Fruit fly (Drosophila melanogaster) whole organism, embryonic: Measurements from ENCODE around the gene CG12766.

Source experiments
- CG10274 ChIP-seq: fragments of 200-800 bp; sonication (Bioruptor generic); optimal IDR thresholded peaks from 3 replicates; lab custom pipeline; 2017; ENCODE audit warnings: missing biosample characterization, mild to moderate bottlenecking, missing genetic modification characterization
- CG10462 ChIP-seq: fragments of 200-800 bp; sonication (Bioruptor generic); optimal IDR thresholded peaks from 2 replicates; lab custom pipeline; 2016; ENCODE audit warnings: missing biosample characterization, missing genetic modification characterization
- CG11504 ChIP-seq: fragments of 200-800 bp; sonication (Bioruptor generic); optimal IDR thresholded peaks from 3 replicates; lab custom pipeline; 2019; ENCODE audit warnings: missing biosample characterization, mild to moderate bottlenecking, missing genetic modification characterization, moderate library complexity
- CG11696 ChIP-seq: fragments of 200-800 bp; sonication (Bioruptor generic); IDR thresholded peaks from 2 replicates; pipeline ENCODE4 v1.3.6; 2022; ENCODE audit warnings: missing biosample characterization, missing genetic modification characterization
- CG16815 ChIP-seq: fragments of 200-800 bp; sonication (Bioruptor generic); optimal IDR thresholded peaks from 3 replicates; lab custom pipeline; 2017; ENCODE audit warnings: missing biosample characterization, mild to moderate bottlenecking, missing genetic modification characterization
- CG17361 ChIP-seq: fragments of 200-800 bp; sonication (Bioruptor generic); IDR thresholded peaks from 3 replicates; pipeline ENCODE4 v1.3.6; 2022; ENCODE audit warnings: missing biosample characterization, missing genetic modification characterization
- CG2889 ChIP-seq: fragments of 200-800 bp; sonication (Bioruptor generic); IDR thresholded peaks from 3 replicates; pipeline ENCODE4 v1.3.6; 2022; ENCODE audit warnings: missing biosample characterization, missing genetic modification characterization
- CG34376 ChIP-seq: fragments of 200-800 bp; sonication (Bioruptor generic); optimal IDR thresholded peaks from 2 replicates; lab custom pipeline; 2018; ENCODE audit warnings: missing biosample characterization, mild to moderate bottlenecking, missing genetic modification characterization
- CG4404 ChIP-seq: fragments of 200-800 bp; sonication (Bioruptor generic); IDR thresholded peaks from 2 replicates; pipeline ENCODE4 v1.3.6; 2022; ENCODE audit warnings: missing biosample characterization, missing genetic modification characterization
- CG8290 ChIP-seq, 3 experiments: fragments of 200-800 bp; sonication (Bioruptor generic); optimal IDR thresholded peaks; 2 replicates each; lab custom pipeline; 2016 to 2019; ENCODE audit warnings: missing biosample characterization in 3 of 3, missing genetic modification characterization in 3 of 3, mild to moderate bottlenecking in 2 of 3, moderate library complexity in 1 of 3
- CG9817 ChIP-seq: fragments of 200-800 bp; sonication (Bioruptor generic); optimal IDR thresholded peaks from 2 replicates; lab custom pipeline; 2018; ENCODE audit warnings: missing biosample characterization, mild to moderate bottlenecking, missing genetic modification characterization, moderate library complexity
- Elba2 ChIP-seq: fragments of 200-800 bp; sonication (Bioruptor generic); optimal IDR thresholded peaks from 3 replicates; lab custom pipeline; 2016; ENCODE audit warnings: missing biosample characterization, missing genetic modification characterization
- Ets65A ChIP-seq: fragments of 200-800 bp; sonication (Bioruptor generic); peaks from one replicate; lab custom pipeline; 2016; ENCODE audit warnings: missing biosample characterization, missing genetic modification characterization
- GATAe ChIP-seq: fragments of 200-800 bp; sonication (Bioruptor generic); conservative IDR thresholded peaks from 2 replicates; pipeline ENCODE4 v1.3.6; 2022; ENCODE audit warnings: missing biosample characterization, missing genetic modification characterization
- H2.0 ChIP-seq: fragments of 200-800 bp; sonication (Bioruptor generic); IDR thresholded peaks from 2 replicates; pipeline ENCODE4 v1.3.6; 2022; ENCODE audit warnings: missing biosample characterization, missing genetic modification characterization
- HmgD ChIP-seq: fragments of 200-800 bp; sonication (Bioruptor generic); optimal IDR thresholded peaks from 3 replicates; lab custom pipeline; 2016; ENCODE audit warnings: missing biosample characterization, missing genetic modification characterization
- MBD-R2 ChIP-seq: fragments of 200-800 bp; sonication (Bioruptor generic); IDR thresholded peaks from 2 replicates; pipeline ENCODE4 v1.3.6; 2022; ENCODE audit warnings: missing biosample characterization, missing genetic modification characterization
- MTF-1 ChIP-seq: fragments of 200-800 bp; sonication (Bioruptor generic); optimal IDR thresholded peaks from 2 replicates; lab custom pipeline; 2018; ENCODE audit warnings: missing biosample characterization, mild to moderate bottlenecking, missing genetic modification characterization, borderline replicate concordance
- Nf-YA ChIP-seq: fragments of 200-800 bp; sonication (Bioruptor generic); IDR thresholded peaks from 2 replicates; pipeline ENCODE4 v1.3.6; 2022; ENCODE audit warnings: missing biosample characterization, missing genetic modification characterization
- NfI ChIP-seq: fragments of 200-800 bp; sonication (Bioruptor generic); optimal IDR thresholded peaks from 3 replicates; lab custom pipeline; 2018; ENCODE audit warnings: missing biosample characterization, mild to moderate bottlenecking, missing genetic modification characterization, moderate library complexity
- Trl ChIP-seq, 3 experiments: fragments of >200 bp in 2 of 3; fragments of 200-800 bp in 1 of 3; sonication (Bioruptor generic) in 1 of 3; optimal IDR thresholded peaks; 2 replicates in 1 of 3; 3 replicates in 2 of 3; lab custom pipeline; 2016 to 2017; ENCODE audit warnings: missing biosample characterization in 1 of 3, missing genetic modification characterization in 1 of 3
- ash1 ChIP-seq: fragments of 200-800 bp; sonication (Bioruptor generic); optimal IDR thresholded peaks from 2 replicates; lab custom pipeline; 2018; ENCODE audit warnings: missing biosample characterization, mild to moderate bottlenecking, missing genetic modification characterization
- chn ChIP-seq: fragments of 200-800 bp; sonication (Bioruptor generic); optimal IDR thresholded peaks from 2 replicates; lab custom pipeline; 2016; ENCODE audit warnings: missing biosample characterization, missing genetic modification characterization
- cwo ChIP-seq: fragments of 200-800 bp; sonication (Bioruptor generic); optimal IDR thresholded peaks from 3 replicates; lab custom pipeline; 2017; ENCODE audit warnings: missing biosample characterization, missing genetic modification characterization, mild to moderate bottlenecking, moderate library complexity, missing genetic modification reagents
- da ChIP-seq: fragments of 200-800 bp; sonication (Bioruptor generic); optimal IDR thresholded peaks from 2 replicates; lab custom pipeline; 2016; ENCODE audit warnings: missing biosample characterization, missing genetic modification characterization
- exex ChIP-seq: fragments of 200-800 bp; sonication (Bioruptor generic); optimal IDR thresholded peaks from 4 replicates; lab custom pipeline; 2018; ENCODE audit warnings: missing biosample characterization, mild to moderate bottlenecking, missing genetic modification characterization, moderate library complexity
- fu2 ChIP-seq: fragments of 200-800 bp; sonication (Bioruptor generic); optimal IDR thresholded peaks from 2 replicates; lab custom pipeline; 2016; ENCODE audit warnings: missing biosample characterization, missing genetic modification characterization
- gcm2 ChIP-seq: fragments of 200-800 bp; sonication (Bioruptor generic); optimal IDR thresholded peaks from 2 replicates; lab custom pipeline; 2016; ENCODE audit warnings: missing biosample characterization, missing genetic modification characterization
- grn ChIP-seq: fragments of 200-800 bp; sonication (Bioruptor generic); optimal IDR thresholded peaks from 3 replicates; lab custom pipeline; 2017; ENCODE audit warnings: missing biosample characterization, missing genetic modification characterization
- lola ChIP-seq, 3 experiments: fragments of >200 bp in 2 of 3; fragments of 200-800 bp in 1 of 3; sonication (Bioruptor generic) in 1 of 3; optimal IDR thresholded peaks; 2 replicates each; lab custom pipeline; 2017 to 2019; ENCODE audit warnings: missing biosample characterization in 3 of 3, missing genetic modification characterization in 3 of 3, mild to moderate bottlenecking in 1 of 3, moderate library complexity in 1 of 3
- mirr ChIP-seq: fragments of 200-800 bp; sonication (Bioruptor generic); optimal IDR thresholded peaks from 3 replicates; lab custom pipeline; 2018; ENCODE audit warnings: missing biosample characterization, mild to moderate bottlenecking, missing genetic modification characterization
- odd ChIP-seq: fragments of 200-800 bp; sonication (Bioruptor generic); optimal IDR thresholded peaks from 2 replicates; lab custom pipeline; 2017; ENCODE audit warnings: missing biosample characterization, mild to moderate bottlenecking, missing genetic modification characterization
- sd ChIP-seq: fragments of 200-800 bp; sonication (Bioruptor generic); optimal IDR thresholded peaks from 3 replicates; lab custom pipeline; 2018; ENCODE audit warnings: missing biosample characterization, mild to moderate bottlenecking, missing genetic modification characterization, moderate library complexity
- sima ChIP-seq: fragments of 200-800 bp; sonication (Bioruptor generic); optimal IDR thresholded peaks from 2 replicates; lab custom pipeline; 2016; ENCODE audit warnings: missing biosample characterization, missing genetic modification characterization
- slp2 ChIP-seq: fragments of 200-800 bp; sonication (Bioruptor generic); optimal IDR thresholded peaks from 2 replicates; lab custom pipeline; 2016; ENCODE audit warnings: missing biosample characterization, missing genetic modification characterization
- so ChIP-seq: fragments of 200-800 bp; sonication (Bioruptor generic); IDR thresholded peaks from 3 replicates; pipeline ENCODE4 v1.3.6; 2022; ENCODE audit warnings: missing biosample characterization, missing genetic modification characterization
- sqz ChIP-seq: fragments of 200-800 bp; sonication (Bioruptor generic); optimal IDR thresholded peaks from 3 replicates; lab custom pipeline; 2018; ENCODE audit warnings: missing biosample characterization, mild to moderate bottlenecking, missing genetic modification characterization
- sug ChIP-seq: fragments of 200-800 bp; optimal IDR thresholded peaks from 2 replicates; lab custom pipeline; 2019; ENCODE audit warnings: missing biosample characterization, mild to moderate bottlenecking, missing genetic modification characterization, moderate library complexity
- yki ChIP-seq: fragments of >200 bp; optimal IDR thresholded peaks from 3 replicates; lab custom pipeline; 2018

Gene CG12766

DNA sequence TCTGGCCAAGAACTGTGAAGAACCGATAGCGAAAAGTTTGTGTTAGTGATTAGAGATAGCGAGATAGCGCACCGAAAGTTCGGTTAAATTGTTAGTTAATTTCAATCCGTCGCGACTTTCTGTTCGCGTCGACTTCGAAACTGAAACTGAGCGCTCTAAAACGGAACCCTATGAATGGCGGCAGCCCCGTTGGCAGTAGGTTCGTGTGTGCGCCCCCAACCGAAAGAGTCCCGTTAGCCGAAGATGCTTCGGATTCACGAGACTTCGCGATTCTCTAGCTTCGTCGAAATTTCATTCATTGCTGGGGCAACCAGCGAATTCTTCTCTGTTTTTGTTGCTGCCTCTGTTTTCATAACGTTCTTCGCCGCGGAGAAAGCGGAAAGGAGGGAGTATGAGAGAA lies 14.4 kb downstream of the CG12766 start (continued):
- TF ChIP-seq CG8290 (GFP tag; optimal IDR thresholded peaks at IDR 0.05; lab: Kevin White, UChicago) (no peak), CG8290 (tag; optimal IDR thresholded peaks at IDR 0.05; lab: Kevin White, UChicago) (peak in 1 of 2 experiments; percentile 45), Nf-YA (GFP tag; lab: Robert Waterston, UW) (no peak), CG10274 (GFP tag; lab: Kevin White, UChicago) (no peak), CG4404 (no peak), sd (tag; lab: Kevin White, UChicago) (peak; percentile 65), odd (no peak), da (GFP tag; lab: Kevin White, UChicago) (no peak), fu2 (GFP tag; lab: Kevin White, UChicago) (no peak), sima (GFP tag; lab: Kevin White, UChicago) (no peak), so (GFP tag; lab: Robert Waterston, UW) (no peak), NfI (no peak), MTF-1 (GFP tag; lab: Kevin White, UChicago) (no peak), chn (no peak), slp2 (GFP tag; lab: Kevin White, UChicago) (no peak), CG11696 (GFP tag; lab: Robert Waterston, UW) (no peak), gcm2 (GFP tag; lab: Kevin White, UChicago) (no peak), sqz (no peak), Elba2 (GFP tag; lab: Kevin White, UChicago) (no peak), MBD-R2 (no peak), sug (tag; lab: Kevin White, UChicago) (peak; percentile 83), grn (GFP tag; lab: Kevin White, UChicago) (peak; percentile 21)

DNA sequence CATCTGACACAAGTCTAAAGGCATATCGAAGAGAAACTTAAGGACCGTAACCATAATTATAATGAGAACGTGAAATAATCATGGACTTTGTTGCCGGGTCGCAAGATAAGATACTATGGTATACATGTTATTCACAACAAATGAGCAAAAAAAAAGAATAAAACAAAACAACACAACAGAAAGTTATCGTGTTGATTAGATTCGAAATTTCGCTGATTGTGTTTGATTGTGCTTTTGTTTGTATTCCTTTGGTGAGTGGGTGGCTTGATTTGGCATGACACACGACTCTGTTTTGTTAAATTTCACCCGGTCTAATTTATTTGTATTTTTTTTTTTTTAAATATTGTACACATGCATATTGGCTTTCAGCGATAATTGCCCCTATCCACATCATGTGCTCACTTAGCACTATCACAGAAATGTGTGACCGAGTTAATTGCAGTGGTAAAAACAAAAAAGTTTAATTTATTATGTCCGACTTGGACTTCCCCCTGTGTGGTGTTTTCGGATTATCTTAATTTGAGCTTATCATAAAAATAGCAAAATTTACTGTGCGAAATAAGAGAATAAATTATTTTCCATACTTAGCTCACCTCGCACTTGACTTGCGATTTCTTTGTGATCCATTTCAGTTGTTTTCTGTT lies 16.2 kb downstream of the CG12766 start:
- TF ChIP-seq cwo (GFP tag; lab: Kevin White, UChicago) (peak; percentile 12), GATAe (GFP tag; lab: Robert Waterston, UW) (peak; percentile 57; the same call in 1 of the 2 replicates), H2.0 (GFP tag; lab: Robert Waterston, UW) (no peak), yki (no peak), CG34376 (GFP tag; lab: Kevin White, UChicago) (peak; percentile 47), Ets65A (no peak), CG17361 (no peak), mirr (GFP tag; lab: Kevin White, UChicago) (peak; percentile 73), CG10462 (GFP tag; lab: Kevin White, UChicago) (no peak), CG9817 (no peak), CG11504 (tag; lab: Kevin White, UChicago) (no peak), ash1 (no peak), grn (GFP tag; lab: Kevin White, UChicago) (peak; percentile 49), lola (GFP tag; optimal IDR thresholded peaks at IDR 0.05; lab: Kevin White, UChicago) (no peak), CG16815 (GFP tag; lab: Kevin White, UChicago) (no peak), exex (peak; percentile 91), HmgD (GFP tag; lab: Kevin White, UChicago) (no peak), Trl (optimal IDR thresholded peaks at IDR 0.05; lab: Kevin White, UChicago) (no peak), Trl (GFP tag; optimal IDR thresholded peaks at IDR 0.05; lab: Kevin White, UChicago) (no peak), CG2889 (no peak)
